Worm (Caenorhabditis elegans) whole organism, L1 larva: ENCODE data around the gene cct-6.

Experiments
- aha-1 ChIP-seq: fragments of 150-350 bp; optimal IDR thresholded peaks from 2 replicates; lab custom pipeline; 2014; ENCODE audit warnings: missing biosample characterization, missing genetic modification characterization
- aly-2 ChIP-seq: fragments of 150-350 bp; optimal IDR thresholded peaks from 2 replicates; lab custom pipeline; 2014; ENCODE audit warnings: missing biosample characterization, missing genetic modification characterization
- ama-1 ChIP-seq: fragments of 150-350 bp; optimal IDR thresholded peaks from 2 replicates; lab custom pipeline; 2014
- ceh-63 ChIP-seq: fragments of 200-800 bp; sonication (Bioruptor generic); optimal IDR thresholded peaks from 2 replicates; lab custom pipeline; 2018; ENCODE audit warnings: mild to moderate bottlenecking, missing genetic modification characterization, missing compliant biosample characterization
- ceh-82 ChIP-seq, 3 experiments: fragments of 150-350 bp in 1 of 3; sonication (generic microtip) in 2 of 3; optimal IDR thresholded peaks; 2 replicates each; lab custom pipeline; 2014 to 2017; ENCODE audit warnings: missing biosample characterization in 3 of 3, missing genetic modification characterization in 3 of 3
- ceh-88 ChIP-seq: fragments of 200-800 bp; sonication (Bioruptor generic); IDR thresholded peaks from 2 replicates; pipeline ENCODE4 v1.3.6; 2022; ENCODE audit warnings: missing genetic modification characterization, missing compliant biosample characterization
- elt-2 ChIP-seq: sonication (generic microtip); optimal IDR thresholded peaks from 2 replicates; lab custom pipeline; 2016; ENCODE audit warnings: missing genetic modification characterization, mild to moderate bottlenecking, inconsistent platforms, missing compliant biosample characterization, missing genetic modification reagents
- ets-5 ChIP-seq: fragments of 200-800 bp; sonication (Bioruptor generic); IDR thresholded peaks from 2 replicates; pipeline ENCODE4 v1.3.6; 2022; ENCODE audit warnings: missing genetic modification characterization, missing compliant biosample characterization
- fkh-10 ChIP-seq: sonication (generic microtip); optimal IDR thresholded peaks from 2 replicates; lab custom pipeline; 2017; ENCODE audit warnings: missing biosample characterization, missing genetic modification reagents, missing genetic modification characterization
- fkh-8 ChIP-seq: sonication (generic microtip); optimal IDR thresholded peaks from 2 replicates; lab custom pipeline; 2016; ENCODE audit warnings: mild to moderate bottlenecking, missing genetic modification characterization, missing compliant biosample characterization
- fos-1 ChIP-seq: fragments of 150-350 bp; optimal IDR thresholded peaks from 2 replicates; lab custom pipeline; 2014; ENCODE audit warnings: missing biosample characterization, missing genetic modification characterization
- hlh-4 ChIP-seq: sonication (generic microtip); optimal IDR thresholded peaks from 2 replicates; lab custom pipeline; 2016; ENCODE audit warnings: mild to moderate bottlenecking, missing genetic modification characterization, missing compliant biosample characterization
- irx-1 ChIP-seq: sonication (generic microtip); optimal IDR thresholded peaks from 2 replicates; lab custom pipeline; 2016; ENCODE audit warnings: missing genetic modification characterization, missing compliant biosample characterization
- jun-1 ChIP-seq: fragments of 150-350 bp; optimal IDR thresholded peaks from 2 replicates; lab custom pipeline; 2014; ENCODE audit warnings: missing biosample characterization, missing genetic modification reagents, missing genetic modification characterization
- lin-13 ChIP-seq: fragments of 150-350 bp; optimal IDR thresholded peaks from 2 replicates; lab custom pipeline; 2014; ENCODE audit warnings: missing biosample characterization, missing genetic modification reagents, missing genetic modification characterization
- lin-14 ChIP-seq: fragments of 200-800 bp; sonication (Bioruptor generic); optimal IDR thresholded peaks from 2 replicates; lab custom pipeline; 2018; ENCODE audit warnings: mild to moderate bottlenecking, missing genetic modification characterization, moderate library complexity, missing compliant biosample characterization
- lin-39 ChIP-seq: fragments of 150-350 bp; optimal IDR thresholded peaks from 2 replicates; lab custom pipeline; 2014; ENCODE audit warnings: missing biosample characterization, missing genetic modification reagents, missing genetic modification characterization
- lir-3 ChIP-seq: sonication (generic microtip); optimal IDR thresholded peaks from 2 replicates; lab custom pipeline; 2016; ENCODE audit warnings: mild to moderate bottlenecking, missing genetic modification characterization, moderate library complexity, missing compliant biosample characterization; ENCODE audit not compliant: poor library complexity
- mab-9 ChIP-seq: fragments of 200-800 bp; sonication (Bioruptor generic); IDR thresholded peaks from 2 replicates; pipeline ENCODE4 v1.3.6; 2022; ENCODE audit warnings: missing genetic modification reagents, missing genetic modification characterization, missing compliant biosample characterization
- nhr-11 ChIP-seq: fragments of 150-350 bp; optimal IDR thresholded peaks from 2 replicates; lab custom pipeline; 2014; ENCODE audit warnings: missing biosample characterization, missing genetic modification characterization
- nhr-19 ChIP-seq: fragments of 200-800 bp; sonication (Bioruptor generic); conservative IDR thresholded peaks from 2 replicates; pipeline ENCODE4 v1.3.6; 2022; ENCODE audit warnings: missing genetic modification characterization, missing compliant biosample characterization
- nhr-47 ChIP-seq: sonication (generic microtip); optimal IDR thresholded peaks from 2 replicates; lab custom pipeline; 2016; ENCODE audit warnings: mild to moderate bottlenecking, missing genetic modification characterization, moderate library complexity, missing compliant biosample characterization
- nhr-76 ChIP-seq: sonication (generic microtip); optimal IDR thresholded peaks from 2 replicates; lab custom pipeline; 2017; ENCODE audit warnings: missing biosample characterization, missing genetic modification characterization
- nhr-77 ChIP-seq: fragments of 150-350 bp; optimal IDR thresholded peaks from 2 replicates; lab custom pipeline; 2014; ENCODE audit warnings: missing biosample characterization, missing genetic modification characterization
- nhr-85 ChIP-seq: sonication (generic microtip); peaks from one replicate; lab custom pipeline; 2016; ENCODE audit warnings: missing genetic modification characterization, inconsistent platforms, missing compliant biosample characterization
- snpc-4 ChIP-seq: fragments of 150-350 bp; optimal IDR thresholded peaks from 2 replicates; lab custom pipeline; 2014; ENCODE audit warnings: missing biosample characterization, missing genetic modification characterization
- snu-23 ChIP-seq: sonication (generic microtip); optimal IDR thresholded peaks from 2 replicates; lab custom pipeline; 2016; ENCODE audit warnings: missing genetic modification characterization, missing compliant biosample characterization
- sptf-1 ChIP-seq: fragments of 150-350 bp; optimal IDR thresholded peaks from 2 replicates; lab custom pipeline; 2014; ENCODE audit warnings: missing biosample characterization, missing genetic modification characterization
- tbx-2 ChIP-seq: sonication (generic microtip); optimal IDR thresholded peaks from 2 replicates; lab custom pipeline; 2016; ENCODE audit warnings: missing genetic modification characterization, missing compliant biosample characterization
- tlp-1 ChIP-seq: fragments of 150-350 bp; optimal IDR thresholded peaks from 2 replicates; lab custom pipeline; 2014; ENCODE audit warnings: missing biosample characterization, missing genetic modification characterization
- unc-98 ChIP-seq: fragments of 200-800 bp; sonication (Bioruptor generic); IDR thresholded peaks from 2 replicates; pipeline ENCODE4 v1.3.6; 2022; ENCODE audit warnings: missing genetic modification characterization, missing compliant biosample characterization
- vab-15 ChIP-seq: sonication (generic microtip); optimal IDR thresholded peaks from 2 replicates; lab custom pipeline; 2017; ENCODE audit warnings: missing genotype, mild to moderate bottlenecking, missing genetic modification characterization, missing compliant biosample characterization
- zag-1 ChIP-seq: fragments of 150-350 bp; optimal IDR thresholded peaks from 2 replicates; lab custom pipeline; 2014; ENCODE audit warnings: missing biosample characterization, missing genetic modification characterization
- zip-4 ChIP-seq: fragments of 200-800 bp; sonication (Bioruptor generic); optimal IDR thresholded peaks from 2 replicates; lab custom pipeline; 2018; ENCODE audit warnings: mild to moderate bottlenecking, missing genetic modification characterization, moderate library complexity, missing compliant biosample characterization

Gene cct-6

DNA sequence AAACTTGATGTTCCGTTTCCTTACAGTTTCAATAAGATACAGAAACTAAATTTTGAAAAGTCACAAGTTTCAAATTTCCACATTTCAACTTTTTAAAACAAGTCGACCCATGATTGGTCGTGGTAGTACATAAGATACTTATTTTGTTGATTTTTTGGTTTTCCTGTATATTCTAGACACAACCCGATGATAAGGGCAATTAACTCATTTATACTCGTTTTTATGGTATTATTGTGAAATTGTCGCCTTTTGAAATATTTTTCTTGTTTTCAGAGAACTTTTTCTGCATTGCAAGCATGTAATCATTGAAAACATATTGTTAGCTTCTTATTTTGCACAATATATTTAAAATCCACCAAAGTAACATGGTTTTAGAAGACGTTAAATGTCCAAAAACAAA lies 43.5 kb downstream of the cct-6 start:
- no peak for TF ChIP-seq irx-1
- TF ChIP-seq nhr-85 (tag; lab: Kevin White, UChicago) = no peak
- no peak for TF ChIP-seq zip-4 (GFP tag; lab: Kevin White, UChicago)
- no peak for TF ChIP-seq vab-15 (tag; lab: Kevin White, UChicago)

ce11 chrIII:5810012-5810411 lies 45.5 kb downstream of the cct-6 start:
- TF ChIP-seq nhr-85 (tag; lab: Kevin White, UChicago) = peak; percentile 14
- no peak for TF ChIP-seq nhr-11
- no peak for TF ChIP-seq jun-1 (tag; lab: Kevin White, UChicago)
- peak; percentile 14 for TF ChIP-seq lin-14 (GFP tag; lab: Kevin White, UChicago)
- no peak for TF ChIP-seq hlh-4 (tag; lab: Kevin White, UChicago)

DNA sequence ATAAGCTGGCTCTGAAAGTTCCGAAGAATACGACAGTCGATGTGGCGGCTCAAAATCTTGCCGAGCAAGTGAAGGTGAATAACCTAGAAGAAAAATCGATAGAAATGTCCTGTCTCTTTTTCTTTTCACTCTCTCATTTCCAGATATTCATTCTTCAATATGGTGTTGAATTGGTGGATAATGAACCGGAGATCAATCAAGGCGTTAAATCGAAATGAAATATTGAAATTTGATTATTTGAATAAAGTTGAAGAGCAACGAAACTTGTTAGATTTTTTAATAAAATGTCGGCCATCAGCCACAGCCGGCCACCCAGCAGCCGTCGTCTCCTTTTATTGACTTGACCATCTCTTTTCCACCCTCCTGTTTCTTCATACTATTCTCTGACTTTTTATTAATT lies 48.8 kb downstream of the cct-6 start, which contains the start of gene R12B2.2:
TSS of gene R12B2.2 (plus strand) at position 301 of the 400 bp plus-strand sequence.
- TF ChIP-seq ama-1 (lab: Kevin White, UChicago) (no peak), elt-2 (tag; lab: Kevin White, UChicago) (no peak), fos-1 (tag; lab: Kevin White, UChicago) (no peak), ceh-88 (GFP tag; lab: Robert Waterston, UW) (no peak), nhr-76 (tag; lab: Kevin White, UChicago) (no peak), snpc-4 (tag; lab: Kevin White, UChicago) (no peak), ceh-82 (tag; optimal IDR thresholded peaks at IDR 0.05; lab: Kevin White, UChicago) (no peak), nhr-47 (tag; lab: Kevin White, UChicago) (no peak), nhr-19 (GFP tag; lab: Robert Waterston, UW) (no peak), zip-4 (GFP tag; lab: Kevin White, UChicago) (no peak), aha-1 (no peak), tbx-2 (no peak), vab-15 (tag; lab: Kevin White, UChicago) (no peak), lin-13 (GFP tag; lab: Kevin White, UChicago) (no peak), tlp-1 (tag; lab: Kevin White, UChicago) (no peak), zag-1 (tag; lab: Kevin White, UChicago) (no peak), ceh-63 (GFP tag; lab: Kevin White, UChicago) (no peak), mab-9 (GFP tag; lab: Robert Waterston, UW) (no peak)

DNA sequence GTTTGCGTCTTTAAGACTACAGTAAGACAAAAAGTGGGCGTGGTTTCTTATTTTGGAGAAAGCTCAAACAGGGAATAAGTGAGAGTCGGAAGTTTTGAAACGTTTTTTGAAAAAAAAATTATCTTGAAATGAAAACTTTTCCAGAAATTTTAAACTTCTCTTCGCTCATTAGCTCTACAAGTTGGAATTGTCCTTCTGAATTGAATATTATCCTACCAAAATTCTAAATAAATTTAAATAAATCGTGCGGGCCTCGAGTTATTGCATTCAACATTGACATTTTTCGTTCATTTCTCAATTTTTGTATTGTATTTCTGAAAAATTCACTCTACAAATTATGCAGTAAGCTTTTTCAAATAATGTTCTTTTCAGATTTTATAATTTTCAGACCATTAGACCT lies 50.2 kb downstream of the cct-6 start, which contains the start of gene R12B2.3:
TSS of gene R12B2.3 (plus strand) at position 301 of the 400 bp plus-strand sequence.
- TF ChIP-seq lir-3 (tag; lab: Kevin White, UChicago) (no peak), lin-39 (no peak), aly-2 (no peak), fkh-10 (GFP tag; lab: Kevin White, UChicago) (no peak), nhr-77 (tag; lab: Kevin White, UChicago) (no peak), ets-5 (GFP tag; lab: Robert Waterston, UW) (no peak), snu-23 (GFP tag; lab: Kevin White, UChicago) (no peak), sptf-1 (tag; lab: Kevin White, UChicago) (no peak), fos-1 (tag; lab: Kevin White, UChicago) (no peak), hlh-4 (tag; lab: Kevin White, UChicago) (no peak), unc-98 (no peak), fkh-8 (tag; lab: Kevin White, UChicago) (no peak), lin-13 (GFP tag; lab: Kevin White, UChicago) (no peak)
